Fruit fly (Drosophila melanogaster) whole organism, embryonic: ENCODE measurements around the gene CG8112.
A peak's percentile ranks its signal among the peaks of the same experiment; 100 is the strongest.

Experiments used
- Blimp-1 ChIP-seq: fragments of 200-800 bp; sonication (Bioruptor generic); optimal IDR thresholded peaks from 3 replicates; lab custom pipeline; 2018; ENCODE audit warnings: missing biosample characterization, missing genetic modification characterization, mild to moderate bottlenecking, moderate library complexity, missing genetic modification reagents
- CG10147 ChIP-seq: fragments of 200-800 bp; sonication (Bioruptor generic); optimal IDR thresholded peaks from 2 replicates; lab custom pipeline; 2019; ENCODE audit warnings: missing biosample characterization, mild to moderate bottlenecking, missing genetic modification characterization, moderate library complexity
- CG10462 ChIP-seq: fragments of 200-800 bp; sonication (Bioruptor generic); optimal IDR thresholded peaks from 2 replicates; lab custom pipeline; 2016; ENCODE audit warnings: missing biosample characterization, missing genetic modification characterization
- CG10565 ChIP-seq: fragments of 200-800 bp; sonication (Bioruptor generic); optimal IDR thresholded peaks from 3 replicates; lab custom pipeline; 2016; ENCODE audit warnings: missing biosample characterization, mild to moderate bottlenecking, missing genetic modification characterization
- CG11085 ChIP-seq: fragments of 200-800 bp; sonication (Bioruptor generic); IDR thresholded peaks from 2 replicates; pipeline ENCODE4 v1.3.6; 2022; ENCODE audit warnings: missing biosample characterization, missing genetic modification characterization
- CG11560 ChIP-seq: fragments of 200-800 bp; sonication (Bioruptor generic); IDR thresholded peaks from 3 replicates; pipeline ENCODE4 v1.3.6; 2022; ENCODE audit warnings: missing biosample characterization, missing genetic modification characterization
- CG12236 ChIP-seq: fragments of 200-800 bp; sonication (Bioruptor generic); optimal IDR thresholded peaks from 2 replicates; lab custom pipeline; 2016; ENCODE audit warnings: missing biosample characterization, missing genetic modification characterization
- CG13296 ChIP-seq: fragments of 200-800 bp; sonication (Bioruptor generic); optimal IDR thresholded peaks from 3 replicates; lab custom pipeline; 2018; ENCODE audit warnings: missing biosample characterization, mild to moderate bottlenecking, missing genetic modification characterization
- CG14050 ChIP-seq: fragments of 200-800 bp; sonication (Bioruptor generic); IDR thresholded peaks from 3 replicates; pipeline ENCODE4 v1.3.6; 2022; ENCODE audit warnings: missing biosample characterization, missing genetic modification characterization
- CG14860 ChIP-seq: fragments of 200-800 bp; sonication (Bioruptor generic); IDR thresholded peaks from 3 replicates; pipeline ENCODE4 v1.3.6; 2022; ENCODE audit warnings: missing biosample characterization, missing genetic modification characterization; ENCODE audit not compliant: partially characterized antibody
- CG16779 ChIP-seq: fragments of 200-800 bp; sonication (Bioruptor generic); IDR thresholded peaks from 2 replicates; pipeline ENCODE4 v1.3.6; 2022; ENCODE audit warnings: missing biosample characterization, missing genetic modification characterization
- CG2712 ChIP-seq: fragments of 200-800 bp; optimal IDR thresholded peaks from 3 replicates; lab custom pipeline; 2019; ENCODE audit warnings: missing biosample characterization, mild to moderate bottlenecking, missing genetic modification characterization, moderate library complexity
- CG31365 ChIP-seq: fragments of 200-800 bp; sonication (Bioruptor generic); optimal IDR thresholded peaks from 2 replicates; lab custom pipeline; 2018; ENCODE audit warnings: missing biosample characterization, mild to moderate bottlenecking, missing genetic modification characterization
- CG32772 ChIP-seq: fragments of 200-800 bp; sonication (Bioruptor generic); IDR thresholded peaks from 2 replicates; pipeline ENCODE4 v1.3.6; 2022; ENCODE audit warnings: missing biosample characterization, missing genetic modification characterization
- CG33213 ChIP-seq: fragments of 200-800 bp; sonication (Bioruptor generic); optimal IDR thresholded peaks from 3 replicates; lab custom pipeline; 2016; ENCODE audit warnings: missing biosample characterization, missing genetic modification characterization
- CG3407 ChIP-seq: fragments of 200-800 bp; sonication (Bioruptor generic); optimal IDR thresholded peaks from 2 replicates; lab custom pipeline; 2018; ENCODE audit warnings: missing biosample characterization, mild to moderate bottlenecking, missing genetic modification characterization
- CG3847 ChIP-seq: fragments of 200-800 bp; sonication (Bioruptor generic); IDR thresholded peaks from 2 replicates; pipeline ENCODE4 v1.3.6; 2022; ENCODE audit warnings: missing biosample characterization, missing genetic modification characterization
- CG3995 ChIP-seq: fragments of 200-800 bp; sonication (Bioruptor generic); optimal IDR thresholded peaks from 3 replicates; lab custom pipeline; 2016; ENCODE audit warnings: missing biosample characterization, missing genetic modification characterization
- CG4854 ChIP-seq: fragments of 200-800 bp; sonication (Bioruptor generic); optimal IDR thresholded peaks from 2 replicates; lab custom pipeline; 2016; ENCODE audit warnings: missing biosample characterization, missing genetic modification characterization, inconsistent platforms
- CG6683 ChIP-seq: fragments of 200-800 bp; sonication (Bioruptor generic); optimal IDR thresholded peaks from 2 replicates; lab custom pipeline; 2017; ENCODE audit warnings: missing biosample characterization, mild to moderate bottlenecking, missing genetic modification characterization, missing genetic modification reagents
- CG7839 ChIP-seq: fragments of 200-800 bp; sonication (Bioruptor generic); optimal IDR thresholded peaks from 3 replicates; lab custom pipeline; 2018; ENCODE audit warnings: missing biosample characterization, mild to moderate bottlenecking, missing genetic modification characterization, moderate library complexity
- CG7963 ChIP-seq: fragments of 200-800 bp; sonication (Bioruptor generic); IDR thresholded peaks from 3 replicates; pipeline ENCODE4 v1.3.6; 2022; ENCODE audit warnings: missing biosample characterization, missing genetic modification characterization; ENCODE audit not compliant: partially characterized antibody
- CG9215 ChIP-seq: fragments of 200-800 bp; sonication (Bioruptor generic); IDR thresholded peaks from 2 replicates; pipeline ENCODE4 v1.3.6; 2022; ENCODE audit warnings: missing biosample characterization, missing genetic modification characterization
- CG9727 ChIP-seq: fragments of 200-800 bp; sonication (Bioruptor generic); optimal IDR thresholded peaks from 3 replicates; lab custom pipeline; 2017; ENCODE audit warnings: missing biosample characterization, mild to moderate bottlenecking, missing genetic modification characterization
- Ets65A ChIP-seq: fragments of 200-800 bp; sonication (Bioruptor generic); peaks from one replicate; lab custom pipeline; 2016; ENCODE audit warnings: missing biosample characterization, missing genetic modification characterization
- Ets97D ChIP-seq: fragments of 200-800 bp; sonication (Bioruptor generic); optimal IDR thresholded peaks from 3 replicates; lab custom pipeline; 2016; ENCODE audit warnings: missing biosample characterization, missing genetic modification characterization
- HLH54F ChIP-seq: fragments of 200-800 bp; sonication (Bioruptor generic); optimal IDR thresholded peaks from 3 replicates; lab custom pipeline; 2016; ENCODE audit warnings: missing biosample characterization, missing genetic modification characterization
- Hand ChIP-seq: fragments of 200-800 bp; sonication (Bioruptor generic); optimal IDR thresholded peaks from 2 replicates; lab custom pipeline; 2017; ENCODE audit warnings: mild to moderate bottlenecking, missing biosample characterization, missing genetic modification reagents, missing genetic modification characterization
- Hmx ChIP-seq: fragments of 200-800 bp; sonication (Bioruptor generic); optimal IDR thresholded peaks from 2 replicates; lab custom pipeline; 2016; ENCODE audit warnings: missing biosample characterization, missing genetic modification characterization
- Hr51 ChIP-seq, 2 experiments: fragments of 200-800 bp; sonication (Bioruptor generic); optimal IDR thresholded peaks; 2 replicates in 1 of 2; 3 replicates in 1 of 2; lab custom pipeline; 2016 to 2018; ENCODE audit warnings: missing biosample characterization in 2 of 2, missing genetic modification characterization in 2 of 2, mild to moderate bottlenecking in 1 of 2, moderate library complexity in 1 of 2
- Meics ChIP-seq: fragments of 200-800 bp; sonication (Bioruptor generic); optimal IDR thresholded peaks from 2 replicates; lab custom pipeline; 2017; ENCODE audit warnings: missing biosample characterization, mild to moderate bottlenecking, missing genetic modification characterization
- Neu2 ChIP-seq: fragments of 200-800 bp; sonication (Bioruptor generic); optimal IDR thresholded peaks from 3 replicates; lab custom pipeline; 2016; ENCODE audit warnings: missing biosample characterization, missing genetic modification characterization, borderline replicate concordance
- PHDP ChIP-seq: fragments of 200-800 bp; sonication (Bioruptor generic); optimal IDR thresholded peaks from 3 replicates; lab custom pipeline; 2018; ENCODE audit warnings: missing biosample characterization, mild to moderate bottlenecking, missing genetic modification characterization, moderate library complexity
- Vsx1 ChIP-seq: fragments of 200-800 bp; sonication (Bioruptor generic); optimal IDR thresholded peaks from 2 replicates; lab custom pipeline; 2017; ENCODE audit warnings: missing biosample characterization, mild to moderate bottlenecking, missing genetic modification characterization, missing genetic modification reagents
- Xbp1 ChIP-seq: fragments of 200-800 bp; sonication (Bioruptor generic); optimal IDR thresholded peaks from 3 replicates; lab custom pipeline; 2016; ENCODE audit warnings: missing biosample characterization, mild to moderate bottlenecking, missing genetic modification characterization
- YL-1 ChIP-seq: fragments of 200-800 bp; sonication (Bioruptor generic); optimal IDR thresholded peaks from 3 replicates; lab custom pipeline; 2017; ENCODE audit warnings: missing biosample characterization, mild to moderate bottlenecking, missing genetic modification characterization
- ac ChIP-seq: fragments of 200-800 bp; sonication (Bioruptor generic); optimal IDR thresholded peaks from 3 replicates; lab custom pipeline; 2017; ENCODE audit warnings: missing biosample characterization, mild to moderate bottlenecking, missing genetic modification characterization
- bbx ChIP-seq: fragments of 200-800 bp; sonication (Bioruptor generic); IDR thresholded peaks from 2 replicates; pipeline ENCODE4 v1.3.6; 2022; ENCODE audit warnings: missing biosample characterization, missing genetic modification characterization; ENCODE audit not compliant: partially characterized antibody
- cwo ChIP-seq: fragments of 200-800 bp; sonication (Bioruptor generic); optimal IDR thresholded peaks from 3 replicates; lab custom pipeline; 2017; ENCODE audit warnings: missing biosample characterization, missing genetic modification characterization, mild to moderate bottlenecking, moderate library complexity, missing genetic modification reagents
- disco-r ChIP-seq: fragments of 200-800 bp; sonication (Bioruptor generic); optimal IDR thresholded peaks from 2 replicates; lab custom pipeline; 2016; ENCODE audit warnings: missing biosample characterization, missing genetic modification characterization
- gt ChIP-seq: fragments of 200-800 bp; sonication (Bioruptor generic); IDR thresholded peaks from 2 replicates; pipeline ENCODE4 v1.3.6; 2022; ENCODE audit warnings: missing biosample characterization, missing genetic modification characterization
- her ChIP-seq: fragments of 200-800 bp; sonication (Bioruptor generic); optimal IDR thresholded peaks from 2 replicates; lab custom pipeline; 2016; ENCODE audit warnings: missing biosample characterization, missing genetic modification characterization
- lmd ChIP-seq: fragments of 200-800 bp; sonication (Bioruptor generic); IDR thresholded peaks from 2 replicates; pipeline ENCODE4 v1.3.6; 2022; ENCODE audit warnings: missing biosample characterization, missing genetic modification characterization
- nerfin-2 ChIP-seq: fragments of 200-800 bp; sonication (Bioruptor generic); IDR thresholded peaks from 2 replicates; pipeline ENCODE4 v1.3.6; 2022; ENCODE audit warnings: missing biosample characterization, missing genetic modification characterization; ENCODE audit not compliant: partially characterized antibody
- onecut ChIP-seq: fragments of 200-800 bp; sonication (Bioruptor generic); IDR thresholded peaks from 2 replicates; pipeline ENCODE4 v1.3.6; 2022; ENCODE audit warnings: missing biosample characterization, missing genetic modification characterization
- otp ChIP-seq: fragments of 200-800 bp; sonication (Bioruptor generic); IDR thresholded peaks from 3 replicates; pipeline ENCODE4, ENCODE4 v1.3.6; 2022; ENCODE audit warnings: missing biosample characterization, missing genetic modification characterization
- pb ChIP-seq: fragments of 200-800 bp; sonication (Bioruptor generic); optimal IDR thresholded peaks from 3 replicates; lab custom pipeline; 2016; ENCODE audit warnings: missing biosample characterization, missing genetic modification characterization
- rib ChIP-seq: fragments of 200-800 bp; sonication (Bioruptor generic); IDR thresholded peaks from 2 replicates; pipeline ENCODE4 v1.3.6; 2022; ENCODE audit warnings: missing biosample characterization, missing genetic modification characterization
- ro ChIP-seq: fragments of 200-800 bp; sonication (Bioruptor generic); IDR thresholded peaks from 2 replicates; pipeline ENCODE4 v1.3.6; 2022; ENCODE audit warnings: missing biosample characterization, missing genetic modification characterization
- sens-2 ChIP-seq: fragments of 200-800 bp; sonication (Bioruptor generic); IDR thresholded peaks from 2 replicates; pipeline ENCODE4 v1.3.6; 2022; ENCODE audit warnings: missing biosample characterization, missing genetic modification characterization

CG8112 gene

DNA sequence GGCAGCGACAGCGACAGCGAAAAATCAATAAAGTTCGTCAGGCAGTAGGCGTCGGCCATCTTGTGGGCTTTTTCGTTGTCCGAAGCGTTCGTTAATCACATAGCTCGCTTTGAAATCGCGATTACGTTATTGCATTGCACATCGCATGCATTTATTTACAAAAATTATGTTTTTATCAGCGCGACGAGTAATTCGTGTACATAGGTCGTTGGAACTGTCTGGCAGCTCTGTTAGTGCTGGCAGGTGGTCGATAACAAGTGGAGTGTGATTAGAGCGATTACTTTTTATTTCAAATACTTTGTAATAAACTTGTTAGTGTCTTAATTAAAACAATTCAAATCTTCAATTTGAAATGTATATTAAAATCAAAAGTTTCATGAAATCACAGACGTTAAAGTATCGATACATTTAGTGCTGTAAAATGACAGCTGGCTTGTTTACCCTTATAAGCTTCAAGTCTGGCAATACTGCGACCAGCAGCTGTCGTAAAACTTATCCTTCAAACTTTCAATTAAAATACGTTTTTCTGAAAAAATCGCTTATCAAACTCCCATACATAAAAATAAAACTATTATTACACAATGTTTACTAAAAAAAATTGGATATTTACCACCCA lies 49.0 kb upstream of the CG8112 start, which contains the start of gene CG8032 (continued):
- TF ChIP-seq Blimp-1 (peak; percentile 29), Hmx (GFP tag; lab: Kevin White, UChicago) (no peak), CG14050 (no peak), CG9215 (peak; percentile 78), CG16779 (GFP tag; lab: Robert Waterston, UW) (no peak), CG10147 (GFP tag; lab: Kevin White, UChicago) (no peak), CG7839 (tag; lab: Kevin White, UChicago) (peak; percentile 41), bbx (GFP tag; lab: Robert Waterston, UW) (no peak; the same call in 1 of the 2 replicates), CG7963 (no peak; the same call in 2 of the 3 replicates), her (peak; percentile 27), Ets97D (GFP tag; lab: Kevin White, UChicago) (peak; percentile 82), PHDP (tag; lab: Kevin White, UChicago) (peak; percentile 30), onecut (GFP tag; lab: Robert Waterston, UW) (peak; percentile 98), ro (GFP tag; lab: Robert Waterston, UW) (no peak), HLH54F (peak; percentile 19), disco-r (GFP tag; lab: Kevin White, UChicago) (no peak), CG33213 (GFP tag; lab: Kevin White, UChicago) (peak; percentile 55), CG2712 (peak; percentile 64), CG12236 (no peak), pb (GFP tag; lab: Kevin White, UChicago) (no peak), CG10462 (peak; percentile 37), CG9727 (GFP tag; lab: Kevin White, UChicago) (peak; percentile 49), nerfin-2 (GFP tag; lab: Robert Waterston, UW) (no peak), CG14860 (GFP tag; lab: Robert Waterston, UW) (peak; percentile 51; the same call in 1 of the 3 replicates), CG11560 (tag; lab: Robert Waterston, UW) (no peak), YL-1 (peak; percentile 55), Neu2 (GFP tag; lab: Kevin White, UChicago) (no peak), cwo (GFP tag; lab: Kevin White, UChicago) (no peak), rib (GFP tag; lab: Robert Waterston, UW) (no peak), CG3407 (GFP tag; lab: Kevin White, UChicago) (no peak), otp (GFP tag; lab: Robert Waterston, UW) (no peak), CG3995 (peak; percentile 70), CG13296 (GFP tag; lab: Kevin White, UChicago) (peak; percentile 16), Xbp1 (GFP tag; lab: Kevin White, UChicago) (peak; percentile 56), CG6683 (GFP tag; lab: Kevin White, UChicago) (no peak), CG3847 (GFP tag; lab: Robert Waterston, UW) (peak; percentile 74), Meics (peak; percentile 12), ac (GFP tag; lab: Kevin White, UChicago) (no peak), Hr51 (GFP tag; optimal IDR thresholded peaks at IDR 0.05; lab: Kevin White, UChicago) (peak in 1 of 2 experiments; percentile 35), sens-2 (GFP tag; lab: Robert Waterston, UW) (no peak), CG4854 (no peak), lmd (peak; percentile 15; the same call in 1 of the 2 replicates), CG32772 (GFP tag; lab: Robert Waterston, UW) (no peak), Vsx1 (no peak), Ets65A (GFP tag; lab: Kevin White, UChicago) (peak; percentile 94), CG10565 (GFP tag; lab: Kevin White, UChicago) (no peak), Hand (GFP tag; lab: Kevin White, UChicago) (no peak), CG11085 (no peak), gt (no peak), CG31365 (tag; lab: Kevin White, UChicago) (no peak)
